Worm (Caenorhabditis elegans) whole organism, young adult: ENCODE results near the gene F41E6.17.

ENCODE experiments used
- F57C9.4 ChIP-seq: sonication (generic microtip); optimal IDR thresholded peaks from 2 replicates; lab custom pipeline; 2017; ENCODE audit warnings: mild to moderate bottlenecking, missing genetic modification characterization, missing compliant biosample characterization
- ZK185.1 ChIP-seq: sonication (generic microtip); optimal IDR thresholded peaks from 2 replicates; lab custom pipeline; 2016; ENCODE audit warnings: mild to moderate bottlenecking, missing genetic modification characterization, missing compliant biosample characterization; ENCODE audit not compliant: poor library complexity, severe bottlenecking
- attf-6 ChIP-seq: fragments of 200-800 bp; sonication (Bioruptor generic); IDR thresholded peaks from 2 replicates; pipeline ENCODE4 v1.3.6; 2022; ENCODE audit warnings: missing genetic modification reagents, missing genetic modification characterization, missing compliant biosample characterization
- ceh-100 ChIP-seq: fragments of 200-800 bp; sonication (Bioruptor generic); IDR thresholded peaks from 2 replicates; pipeline ENCODE4 v1.3.6; 2022; ENCODE audit warnings: missing genetic modification reagents, missing genetic modification characterization, missing compliant biosample characterization
- ets-4 ChIP-seq: fragments of 200-800 bp; sonication (Bioruptor generic); optimal IDR thresholded peaks from 2 replicates; lab custom pipeline; 2018; ENCODE audit warnings: mild to moderate bottlenecking, missing genetic modification characterization, missing compliant biosample characterization
- hsf-1 ChIP-seq: fragments of 200-800 bp; sonication (Bioruptor generic); IDR thresholded peaks from 2 replicates; pipeline ENCODE4 v1.3.6; 2022; ENCODE audit warnings: missing genetic modification reagents, missing genetic modification characterization, missing compliant biosample characterization
- nhr-120 ChIP-seq: fragments of 200-800 bp; sonication (Bioruptor generic); IDR thresholded peaks from 2 replicates; pipeline ENCODE4 v1.3.6; 2022; ENCODE audit warnings: missing genetic modification characterization, missing compliant biosample characterization
- snpc-1.1 ChIP-seq: sonication (generic microtip); optimal IDR thresholded peaks from 2 replicates; lab custom pipeline; 2017; ENCODE audit warnings: missing genetic modification characterization, mild to moderate bottlenecking, missing compliant biosample characterization, antibody characterized with exemption, moderate library complexity, missing genotype, missing genetic modification reagents; ENCODE audit not compliant: insufficient read depth
- ztf-22 ChIP-seq: fragments of 200-800 bp; sonication (Bioruptor generic); optimal IDR thresholded peaks from 2 replicates; lab custom pipeline; 2018; ENCODE audit warnings: mild to moderate bottlenecking, missing genetic modification characterization, moderate library complexity, missing compliant biosample characterization

- TF ChIP-seq ztf-22 (GFP tag; lab: Kevin White, UChicago) (no peak), attf-6 (GFP tag; lab: Robert Waterston, UW) (no peak), F57C9.4 (tag; lab: Kevin White, UChicago) (no peak), ets-4 (GFP tag; lab: Kevin White, UChicago) (no peak), ZK185.1 (no peak), hsf-1 (GFP tag; lab: Robert Waterston, UW) (no peak), nhr-120 (no peak), ceh-100 (GFP tag; lab: Robert Waterston, UW) (no peak), snpc-1.1 (no peak)
Measured at ce11 chrV:8594105-8594964, 29.6 kb upstream of the F41E6.17 start, which contains the start of gene tag-196.
